Fruit fly (Drosophila melanogaster): ENCODE data around the gene per.
A peak's percentile ranks its signal among the peaks of the same experiment; 100 is the strongest.

per gene

dm6 chrX:2684442-2684841 lies 938 bp upstream of the per start:
- TF ChIP-seq Ets96B (tag; optimal IDR thresholded peaks at IDR 0.05) = no peak
- no peak for TF ChIP-seq Smox (GFP tag; optimal IDR thresholded peaks at IDR 0.05)
- no peak for TF ChIP-seq CG6276 (GFP tag; optimal IDR thresholded peaks at IDR 0.05)
- TF ChIP-seq Met (GFP tag; optimal IDR thresholded peaks at IDR 0.05) = no peak
- TF ChIP-seq OdsH (GFP tag; optimal IDR thresholded peaks at IDR 0.05) = no peak
- no peak for TF ChIP-seq Sox15 (GFP tag; optimal IDR thresholded peaks at IDR 0.05)
- no peak for TF ChIP-seq topi (GFP tag; optimal IDR thresholded peaks at IDR 0.05)
- TF ChIP-seq CG31627 (GFP tag; optimal IDR thresholded peaks at IDR 0.05) = no peak
- TF ChIP-seq svp (GFP tag) = no peak
- TF ChIP-seq Eip75B (GFP tag; optimal IDR thresholded peaks at IDR 0.05) = no peak
- no peak for TF ChIP-seq Eip78C (GFP tag)
- TF ChIP-seq CG8632 (GFP tag; optimal IDR thresholded peaks at IDR 0.05) = no peak

dm6 chrX:2685022-2685421 lies 358 bp upstream of the per start:
- TF ChIP-seq net (GFP tag; optimal IDR thresholded peaks at IDR 0.05) (peak; percentile 21), CG3919 (GFP tag; optimal IDR thresholded peaks at IDR 0.05) (peak; percentile 2), OdsH (GFP tag; optimal IDR thresholded peaks at IDR 0.05) (peak; percentile 14), acj6 (GFP tag; optimal IDR thresholded peaks at IDR 0.05) (no peak), Eip78C (GFP tag) (peak; percentile 54), Hr4 (GFP tag; optimal IDR thresholded peaks at IDR 0.05) (peak; percentile 36), CG6163 (GFP tag; IDR thresholded peaks at IDR 0.05) (0 out of 3 replicates have a peak, but pooled peaks have one; percentile 14), CG32006 (GFP tag; optimal IDR thresholded peaks at IDR 0.05) (peak; percentile 39), Met (GFP tag; optimal IDR thresholded peaks at IDR 0.05) (no peak), CG15336 (GFP tag; IDR thresholded peaks at IDR 0.05) (peak; percentile 55), topi (GFP tag; optimal IDR thresholded peaks at IDR 0.05) (no peak), CG8319 (GFP tag; optimal IDR thresholded peaks at IDR 0.05) (no peak), CG6276 (GFP tag; optimal IDR thresholded peaks at IDR 0.05) (peak; percentile 15), salr (GFP tag; optimal IDR thresholded peaks at IDR 0.05) (no peak), CG3032 (tag; optimal IDR thresholded peaks at IDR 0.05) (no peak), esn (GFP tag; optimal IDR thresholded peaks at IDR 0.05) (no peak), Sox102F (GFP tag; optimal IDR thresholded peaks at IDR 0.05) (no peak), pdm3 (GFP tag; optimal IDR thresholded peaks at IDR 0.05) (peak; percentile 11), CG7368 (GFP tag; optimal IDR thresholded peaks at IDR 0.05) (no peak)

- TF ChIP-seq CG7368 (GFP tag; optimal IDR thresholded peaks at IDR 0.05) = no peak
- TF ChIP-seq CG11294 (GFP tag; IDR thresholded peaks at IDR 0.05) = no peak
- TF ChIP-seq CG6854 (GFP tag; optimal IDR thresholded peaks at IDR 0.05) = no peak
- no peak for TF ChIP-seq Hr39 (GFP tag; optimal IDR thresholded peaks at IDR 0.05)
- no peak for TF ChIP-seq CG11902 (GFP tag; optimal IDR thresholded peaks at IDR 0.05)
- TF ChIP-seq spab (GFP tag; optimal IDR thresholded peaks at IDR 0.05) = no peak
- no peak for TF ChIP-seq CG6792 (GFP tag; optimal IDR thresholded peaks at IDR 0.05)
- no peak for TF ChIP-seq CG9139 (GFP tag; optimal IDR thresholded peaks at IDR 0.05)
Observed at dm6 chrX:2686930-2687329, 1.6 kb downstream of the per start.

- TF ChIP-seq svp (GFP tag) (no peak), Sox102F (GFP tag; optimal IDR thresholded peaks at IDR 0.05) (no peak), CG6276 (GFP tag; optimal IDR thresholded peaks at IDR 0.05) (no peak), fd85E (GFP tag; optimal IDR thresholded peaks at IDR 0.05) (no peak), CG4318 (GFP tag; optimal IDR thresholded peaks at IDR 0.05) (no peak), CG8632 (GFP tag; optimal IDR thresholded peaks at IDR 0.05) (no peak), Ets96B (tag; optimal IDR thresholded peaks at IDR 0.05) (no peak), CG1621 (tag; optimal IDR thresholded peaks at IDR 0.05) (no peak), CG3032 (tag; optimal IDR thresholded peaks at IDR 0.05) (no peak)
Observed at dm6 chrX:2690376-2690775, 5.0 kb downstream of the per start.

dm6 chrX:2693786-2694185 lies 8.4 kb downstream of the per start, which contains the start of gene dyw:
Gene dyw, minus strand, starts transcription at chrX:2693886.
- TF ChIP-seq Ets21C (GFP tag; optimal IDR thresholded peaks at IDR 0.05) (no peak), CG34406 (GFP tag; optimal IDR thresholded peaks at IDR 0.05) (no peak), Hr39 (GFP tag; optimal IDR thresholded peaks at IDR 0.05) (no peak), CG31627 (GFP tag; optimal IDR thresholded peaks at IDR 0.05) (no peak), lz (GFP tag; optimal IDR thresholded peaks at IDR 0.05) (no peak), CG9139 (GFP tag; optimal IDR thresholded peaks at IDR 0.05) (no peak)
